Worm (Caenorhabditis elegans) whole organism, L1 larva: ENCODE measurements around the gene ops-1.

Experiments used
- C04F5.9 ChIP-seq: sonication (generic microtip); optimal IDR thresholded peaks from 2 replicates; lab custom pipeline; 2016; ENCODE audit warnings: missing genetic modification characterization, missing compliant biosample characterization
- C16A3.4 ChIP-seq: fragments of 150-350 bp; optimal IDR thresholded peaks from 2 replicates; lab custom pipeline; 2014; ENCODE audit warnings: missing biosample characterization, missing genetic modification characterization
- C34B4.2 ChIP-seq: sonication (generic microtip); optimal IDR thresholded peaks from 2 replicates; lab custom pipeline; 2017; ENCODE audit warnings: mild to moderate bottlenecking, missing genetic modification characterization, missing compliant biosample characterization
- F16B12.6 ChIP-seq: fragments of 150-350 bp; optimal IDR thresholded peaks from 2 replicates; lab custom pipeline; 2014; ENCODE audit warnings: missing biosample characterization, missing genetic modification characterization
- aha-1 ChIP-seq: fragments of 150-350 bp; optimal IDR thresholded peaks from 2 replicates; lab custom pipeline; 2014; ENCODE audit warnings: missing biosample characterization, missing genetic modification characterization
- aly-2 ChIP-seq: fragments of 150-350 bp; optimal IDR thresholded peaks from 2 replicates; lab custom pipeline; 2014; ENCODE audit warnings: missing biosample characterization, missing genetic modification characterization
- blmp-1 ChIP-seq: fragments of 150-350 bp; optimal IDR thresholded peaks from 2 replicates; lab custom pipeline; 2014; ENCODE audit warnings: missing biosample characterization, missing genetic modification characterization
- ceh-63 ChIP-seq: fragments of 200-800 bp; sonication (Bioruptor generic); optimal IDR thresholded peaks from 2 replicates; lab custom pipeline; 2018; ENCODE audit warnings: mild to moderate bottlenecking, missing genetic modification characterization, missing compliant biosample characterization
- ceh-90 ChIP-seq: sonication (generic microtip); optimal IDR thresholded peaks from 2 replicates; lab custom pipeline; 2016; ENCODE audit warnings: missing genetic modification characterization, missing compliant biosample characterization
- ces-1 ChIP-seq: fragments of 150-350 bp; optimal IDR thresholded peaks from 2 replicates; lab custom pipeline; 2014; ENCODE audit warnings: missing biosample characterization, missing genetic modification reagents, missing genetic modification characterization
- dpl-1 ChIP-seq, 3 experiments: fragments of 150-350 bp in 2 of 3; sonication (generic microtip) in 1 of 3; optimal IDR thresholded peaks; 2 replicates each; lab custom pipeline; 2014 to 2017; ENCODE audit warnings: missing biosample characterization in 3 of 3, missing genetic modification characterization in 3 of 3, missing genetic modification reagents in 3 of 3
- efl-1 ChIP-seq, 4 experiments: fragments of 150-350 bp; optimal IDR thresholded peaks in 3 of 4; peaks in 1 of 4; 1 replicate in 1 of 4; 2 replicates in 3 of 4; lab custom pipeline; 2014; ENCODE audit warnings: missing biosample characterization in 2 of 4, missing genetic modification characterization in 2 of 4, missing genetic modification reagents in 2 of 4
- egl-27 ChIP-seq, 2 experiments: fragments of 150-350 bp in 1 of 2; sonication (generic microtip); optimal IDR thresholded peaks; 3 replicates each; lab custom pipeline; 2017 to 2018; ENCODE audit warnings: missing biosample characterization in 2 of 2, missing genetic modification characterization in 2 of 2, missing genetic modification reagents in 2 of 2
- elt-2 ChIP-seq: sonication (generic microtip); optimal IDR thresholded peaks from 2 replicates; lab custom pipeline; 2016; ENCODE audit warnings: missing genetic modification characterization, mild to moderate bottlenecking, inconsistent platforms, missing compliant biosample characterization, missing genetic modification reagents
- fkh-10 ChIP-seq: sonication (generic microtip); optimal IDR thresholded peaks from 2 replicates; lab custom pipeline; 2017; ENCODE audit warnings: missing biosample characterization, missing genetic modification reagents, missing genetic modification characterization
- fkh-4 ChIP-seq: sonication (generic microtip); optimal IDR thresholded peaks from 2 replicates; lab custom pipeline; 2016; ENCODE audit warnings: missing compliant biosample characterization, missing genetic modification characterization, borderline replicate concordance
- fos-1 ChIP-seq: fragments of 150-350 bp; optimal IDR thresholded peaks from 2 replicates; lab custom pipeline; 2014; ENCODE audit warnings: missing biosample characterization, missing genetic modification characterization
- grh-1 ChIP-seq: fragments of 200-800 bp; sonication (Bioruptor generic); IDR thresholded peaks from 2 replicates; pipeline ENCODE4 v1.3.6; 2022; ENCODE audit warnings: missing genetic modification reagents, missing genetic modification characterization, missing compliant biosample characterization
- hlh-17 ChIP-seq: fragments of 200-800 bp; sonication (Bioruptor generic); optimal IDR thresholded peaks from 2 replicates; lab custom pipeline; 2018; ENCODE audit warnings: missing genetic modification characterization, mild to moderate bottlenecking, missing compliant biosample characterization, moderate library complexity, borderline replicate concordance
- irx-1 ChIP-seq: sonication (generic microtip); optimal IDR thresholded peaks from 2 replicates; lab custom pipeline; 2016; ENCODE audit warnings: missing genetic modification characterization, missing compliant biosample characterization
- jun-1 ChIP-seq: fragments of 150-350 bp; optimal IDR thresholded peaks from 2 replicates; lab custom pipeline; 2014; ENCODE audit warnings: missing biosample characterization, missing genetic modification reagents, missing genetic modification characterization
- lin-13 ChIP-seq: fragments of 150-350 bp; optimal IDR thresholded peaks from 2 replicates; lab custom pipeline; 2014; ENCODE audit warnings: missing biosample characterization, missing genetic modification reagents, missing genetic modification characterization
- lin-14 ChIP-seq: fragments of 200-800 bp; sonication (Bioruptor generic); optimal IDR thresholded peaks from 2 replicates; lab custom pipeline; 2018; ENCODE audit warnings: mild to moderate bottlenecking, missing genetic modification characterization, moderate library complexity, missing compliant biosample characterization
- lin-15B ChIP-seq: fragments of 150-350 bp; sonication (generic microtip); optimal IDR thresholded peaks from 3 replicates; lab custom pipeline; 2014; ENCODE audit warnings: missing biosample characterization, missing genetic modification characterization
- lin-35 ChIP-seq, 2 experiments: fragments of 150-350 bp; optimal IDR thresholded peaks; 2 replicates each; lab custom pipeline; 2014; ENCODE audit warnings: missing biosample characterization in 2 of 2, missing genetic modification characterization in 2 of 2, missing genetic modification reagents in 2 of 2
- lin-39 ChIP-seq: fragments of 150-350 bp; optimal IDR thresholded peaks from 2 replicates; lab custom pipeline; 2014; ENCODE audit warnings: missing biosample characterization, missing genetic modification reagents, missing genetic modification characterization
- lsy-2 ChIP-seq, 2 experiments: fragments of 150-350 bp; optimal IDR thresholded peaks; 2 replicates each; lab custom pipeline; 2014; ENCODE audit warnings: missing biosample characterization in 2 of 2, missing genetic modification characterization in 2 of 2
- mef-2 ChIP-seq: fragments of 150-350 bp; optimal IDR thresholded peaks from 2 replicates; lab custom pipeline; 2014; ENCODE audit warnings: missing biosample characterization, missing genetic modification characterization
- nhr-11 ChIP-seq: fragments of 150-350 bp; optimal IDR thresholded peaks from 2 replicates; lab custom pipeline; 2014; ENCODE audit warnings: missing biosample characterization, missing genetic modification characterization
- nhr-12 ChIP-seq: sonication (generic microtip); optimal IDR thresholded peaks from 2 replicates; lab custom pipeline; 2017; ENCODE audit warnings: missing biosample characterization, missing genetic modification characterization
- nhr-20 ChIP-seq: sonication (generic microtip); optimal IDR thresholded peaks from 2 replicates; lab custom pipeline; 2016; ENCODE audit warnings: mild to moderate bottlenecking, missing genetic modification characterization, missing compliant biosample characterization
- nhr-237 ChIP-seq: fragments of 150-350 bp; optimal IDR thresholded peaks from 2 replicates; lab custom pipeline; 2014; ENCODE audit warnings: missing biosample characterization, missing genetic modification characterization
- nhr-47 ChIP-seq: sonication (generic microtip); optimal IDR thresholded peaks from 2 replicates; lab custom pipeline; 2016; ENCODE audit warnings: mild to moderate bottlenecking, missing genetic modification characterization, moderate library complexity, missing compliant biosample characterization
- nhr-71 ChIP-seq: sonication (generic microtip); optimal IDR thresholded peaks from 2 replicates; lab custom pipeline; 2016; ENCODE audit warnings: mild to moderate bottlenecking, missing genetic modification characterization, moderate library complexity, missing compliant biosample characterization
- nhr-76 ChIP-seq: sonication (generic microtip); optimal IDR thresholded peaks from 2 replicates; lab custom pipeline; 2017; ENCODE audit warnings: missing biosample characterization, missing genetic modification characterization
- nhr-77 ChIP-seq: fragments of 150-350 bp; optimal IDR thresholded peaks from 2 replicates; lab custom pipeline; 2014; ENCODE audit warnings: missing biosample characterization, missing genetic modification characterization
- nhr-85 ChIP-seq: sonication (generic microtip); peaks from one replicate; lab custom pipeline; 2016; ENCODE audit warnings: missing genetic modification characterization, inconsistent platforms, missing compliant biosample characterization
- pqm-1 ChIP-seq: sonication (generic microtip); optimal IDR thresholded peaks from 3 replicates; lab custom pipeline; 2017; ENCODE audit warnings: missing biosample characterization, missing genetic modification characterization
- skn-1 ChIP-seq: fragments of 150-350 bp; optimal IDR thresholded peaks from 2 replicates; lab custom pipeline; 2014; ENCODE audit warnings: missing biosample characterization, missing genetic modification characterization
- snpc-4 ChIP-seq: fragments of 150-350 bp; optimal IDR thresholded peaks from 2 replicates; lab custom pipeline; 2014; ENCODE audit warnings: missing biosample characterization, missing genetic modification characterization
- sptf-1 ChIP-seq: fragments of 150-350 bp; optimal IDR thresholded peaks from 2 replicates; lab custom pipeline; 2014; ENCODE audit warnings: missing biosample characterization, missing genetic modification characterization
- tbx-2 ChIP-seq: sonication (generic microtip); optimal IDR thresholded peaks from 2 replicates; lab custom pipeline; 2016; ENCODE audit warnings: missing genetic modification characterization, missing compliant biosample characterization
- unc-130 ChIP-seq: fragments of 150-350 bp; optimal IDR thresholded peaks from 2 replicates; lab custom pipeline; 2017; ENCODE audit warnings: missing biosample characterization, missing genetic modification characterization, inconsistent platforms
- unc-62 ChIP-seq: fragments of 150-350 bp; optimal IDR thresholded peaks from 2 replicates; lab custom pipeline; 2014; ENCODE audit warnings: missing biosample characterization, missing genetic modification reagents, missing genetic modification characterization
- unc-86 ChIP-seq: sonication (generic microtip); optimal IDR thresholded peaks from 2 replicates; lab custom pipeline; 2016; ENCODE audit warnings: missing genetic modification characterization, missing compliant biosample characterization
- vab-15 ChIP-seq: sonication (generic microtip); optimal IDR thresholded peaks from 2 replicates; lab custom pipeline; 2017; ENCODE audit warnings: missing genotype, mild to moderate bottlenecking, missing genetic modification characterization, missing compliant biosample characterization
- zag-1 ChIP-seq: fragments of 150-350 bp; optimal IDR thresholded peaks from 2 replicates; lab custom pipeline; 2014; ENCODE audit warnings: missing biosample characterization, missing genetic modification characterization
- ztf-4 ChIP-seq: fragments of 150-350 bp; optimal IDR thresholded peaks from 2 replicates; lab custom pipeline; 2014; ENCODE audit warnings: missing biosample characterization, missing genetic modification characterization

The ops-1 gene

ce11 chrIV:6326448-6326847 is 42.3 kb upstream of the ops-1 start, which contains the start of gene lsm-8:
lsm-8 (plus strand) TSS chrIV:6326526.
- no peak for TF ChIP-seq lin-15B (tag; lab: Kevin White, UChicago)
- no peak for TF ChIP-seq nhr-47 (tag; lab: Kevin White, UChicago)
- peak; percentile 51 for TF ChIP-seq nhr-85 (tag; lab: Kevin White, UChicago)
- no peak for TF ChIP-seq dpl-1 (GFP tag; optimal IDR thresholded peaks at IDR 0.05; lab: Kevin White, UChicago)
- TF ChIP-seq sptf-1 (tag; lab: Kevin White, UChicago) = no peak
- no peak for TF ChIP-seq egl-27 (tag; optimal IDR thresholded peaks at IDR 0.05; lab: Kevin White, UChicago)
- TF ChIP-seq C34B4.2 = no peak
- no peak for TF ChIP-seq jun-1 (tag; lab: Kevin White, UChicago)
- TF ChIP-seq mef-2 (tag; lab: Kevin White, UChicago) = no peak
- no peak for TF ChIP-seq skn-1 (tag; lab: Kevin White, UChicago)
- no peak for TF ChIP-seq efl-1 (optimal IDR thresholded peaks at IDR 0.05; lab: Kevin White, UChicago)
- peak in 1 of 2 experiments; percentile 54 for TF ChIP-seq efl-1 (GFP tag; optimal IDR thresholded peaks at IDR 0.05 in 1 of 2; lab: Kevin White, UChicago)

DNA sequence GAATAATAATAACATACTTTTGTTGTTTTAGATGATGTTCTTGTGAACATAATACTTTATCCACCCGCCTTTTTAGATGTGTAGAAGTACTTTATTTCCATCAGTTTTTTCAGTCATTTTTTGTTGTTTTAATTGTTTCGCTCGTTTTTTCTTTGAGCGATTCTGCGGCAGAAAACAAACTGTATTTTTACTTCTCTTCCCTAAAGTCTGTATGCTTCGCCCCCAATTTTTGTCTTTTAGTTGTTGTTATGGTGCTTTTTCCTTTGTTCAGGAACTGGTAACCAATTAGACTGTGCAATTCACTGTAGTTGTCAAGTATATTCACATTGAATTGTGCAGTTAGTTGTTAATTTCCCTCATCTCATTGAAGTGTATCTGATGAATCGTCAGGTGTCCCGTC is 41.6 kb upstream of the ops-1 start:
- TF ChIP-seq hlh-17 (GFP tag; lab: Kevin White, UChicago) (no peak), F16B12.6 (tag; lab: Kevin White, UChicago) (no peak), unc-130 (tag; lab: Kevin White, UChicago) (no peak), lin-39 (tag; lab: Kevin White, UChicago) (no peak), nhr-11 (tag; lab: Kevin White, UChicago) (no peak), grh-1 (no peak), nhr-20 (no peak), nhr-12 (tag; lab: Kevin White, UChicago) (no peak), aha-1 (tag; lab: Kevin White, UChicago) (no peak), nhr-85 (tag; lab: Kevin White, UChicago) (no peak), lsy-2 (tag; optimal IDR thresholded peaks at IDR 0.05; lab: Kevin White, UChicago) (no peak), ceh-90 (tag; lab: Kevin White, UChicago) (no peak), vab-15 (no peak), egl-27 (tag; optimal IDR thresholded peaks at IDR 0.05; lab: Kevin White, UChicago) (no peak), fkh-4 (no peak), irx-1 (tag; lab: Kevin White, UChicago) (no peak), pqm-1 (tag; lab: Kevin White, UChicago) (no peak), aly-2 (no peak)

ce11 chrIV:6323654-6324224 is 39.6 kb upstream of the ops-1 start, which contains the start of gene sqd-1:
sqd-1 (plus strand) TSS chrIV:6324174.
- TF ChIP-seq nhr-47 (tag; lab: Kevin White, UChicago) (peak; percentile 98), lin-13 (GFP tag; lab: Kevin White, UChicago) (peak; percentile 95), elt-2 (peak; percentile 88), lin-14 (GFP tag; lab: Kevin White, UChicago) (peak; percentile 95), mef-2 (tag; lab: Kevin White, UChicago) (peak; percentile 92), tbx-2 (tag; lab: Kevin White, UChicago) (peak; percentile 98), unc-62 (GFP tag; lab: Kevin White, UChicago) (no peak), fos-1 (peak; percentile 73), fkh-10 (peak; percentile 80), C16A3.4 (peak; percentile 96), nhr-20 (peak; percentile 98), zag-1 (tag; lab: Kevin White, UChicago) (peak; percentile 8), nhr-76 (tag; lab: Kevin White, UChicago) (peak; percentile 91), unc-86 (peak; percentile 97), ceh-63 (GFP tag; lab: Kevin White, UChicago) (peak; percentile 93), lin-39 (tag; lab: Kevin White, UChicago) (peak; percentile 92), blmp-1 (peak; percentile 77), lin-35 (GFP tag; optimal IDR thresholded peaks at IDR 0.05; lab: Kevin White, UChicago) (peak; percentile 89 to 94), C34B4.2 (peak; percentile 85), C04F5.9 (tag; lab: Kevin White, UChicago) (peak; percentile 92), hlh-17 (GFP tag; lab: Kevin White, UChicago) (no peak), ces-1 (no peak), nhr-71 (tag; lab: Kevin White, UChicago) (peak; percentile 99), nhr-237 (tag; lab: Kevin White, UChicago) (peak; percentile 81), dpl-1 (GFP tag; optimal IDR thresholded peaks at IDR 0.05; lab: Kevin White, UChicago) (peak; percentile 86 to 88 (median 88)), unc-130 (tag; lab: Kevin White, UChicago) (peak; percentile 98), nhr-77 (tag; lab: Kevin White, UChicago) (peak; percentile 89), nhr-12 (tag; lab: Kevin White, UChicago) (peak; percentile 46), ztf-4 (tag; lab: Kevin White, UChicago) (peak; percentile 95), snpc-4 (tag; lab: Kevin White, UChicago) (peak; percentile 82), irx-1 (tag; lab: Kevin White, UChicago) (peak; percentile 95), skn-1 (tag; lab: Kevin White, UChicago) (peak; percentile 95)
